Worm (Caenorhabditis elegans): ENCODE results near the gene Y57G11B.6.

DNA sequence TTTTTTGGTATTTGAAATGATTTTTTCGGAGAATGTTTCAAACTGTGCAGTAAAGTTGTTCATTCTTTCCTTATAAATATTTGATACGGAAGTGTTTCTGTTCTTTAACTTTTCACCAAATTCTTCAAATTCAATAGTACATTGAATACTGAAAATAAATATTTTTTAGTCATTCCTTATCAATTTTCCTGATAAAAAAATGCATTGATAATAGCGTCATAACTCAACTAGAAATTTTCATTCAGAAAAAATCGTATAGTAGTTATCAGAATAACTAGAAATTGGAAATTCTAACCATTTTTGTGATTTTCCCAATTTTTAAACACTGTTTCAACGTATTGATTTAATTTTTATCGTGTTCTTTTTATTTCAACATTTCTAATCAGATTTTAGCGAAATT, 4.6 kb upstream of the Y57G11B.6 start:
- TF ChIP-seq pha-4 (GFP tag; IDR thresholded peaks at IDR 0.05): no peak
- no peak for TF ChIP-seq pha-4 (tag; optimal IDR thresholded peaks at IDR 0.05)
- TF ChIP-seq nhr-28 (tag; optimal IDR thresholded peaks at IDR 0.05): peak; percentile 10
- TF ChIP-seq dmd-9 (GFP tag; IDR thresholded peaks at IDR 0.05): no peak
- TF ChIP-seq ztf-11 (tag; optimal IDR thresholded peaks at IDR 0.05): no peak
- TF ChIP-seq dpl-1 (GFP tag; optimal IDR thresholded peaks at IDR 0.05): no peak
- TF ChIP-seq snpc-4 (tag; optimal IDR thresholded peaks at IDR 0.05): no peak
- TF ChIP-seq egl-27 (tag; optimal IDR thresholded peaks at IDR 0.05): no peak
- no peak for TF ChIP-seq nhr-237 (tag; optimal IDR thresholded peaks at IDR 0.05)
- no peak for TF ChIP-seq mep-1 (tag; optimal IDR thresholded peaks at IDR 0.05)
- no peak for TF ChIP-seq jun-1 (tag; optimal IDR thresholded peaks at IDR 0.05)
- TF ChIP-seq F10B5.3 (tag; optimal IDR thresholded peaks at IDR 0.05): no peak
- TF ChIP-seq hlh-30 (tag; optimal IDR thresholded peaks at IDR 0.05; ENCODE audit: insufficient read depth): no peak
- TF ChIP-seq rbr-2 (tag; optimal IDR thresholded peaks at IDR 0.05): no peak

Measured in whole organism, L4 larva.